Fruit fly (Drosophila melanogaster): ENCODE measurements around the gene dmrt99B.

- no peak for TF ChIP-seq Hsf (GFP tag; optimal IDR thresholded peaks at IDR 0.05)
- TF ChIP-seq CG7357 (GFP tag; IDR thresholded peaks at IDR 0.05): no peak
- TF ChIP-seq ap (GFP tag; IDR thresholded peaks at IDR 0.05): no peak
- no peak for TF ChIP-seq Hr51 (GFP tag; optimal IDR thresholded peaks at IDR 0.05)
- TF ChIP-seq CG3065 (GFP tag; optimal IDR thresholded peaks at IDR 0.05): no peak
- TF ChIP-seq gsb-n (tag; optimal IDR thresholded peaks at IDR 0.05): peak; percentile 14
These were observed 4.0 kb downstream of the dmrt99B start for dm6 chr3R:29696359-29696758.

Measured in whole organism, embryonic.